Worm (Caenorhabditis elegans) whole organism, L3 larva: ENCODE data around the gene ugt-11.

Experiments
- ZK546.5 ChIP-seq: sonication (generic microtip); optimal IDR thresholded peaks from 2 replicates; lab custom pipeline; 2017; ENCODE audit warnings: missing biosample characterization, missing genetic modification characterization
- aly-2 ChIP-seq: fragments of 150-350 bp; optimal IDR thresholded peaks from 2 replicates; lab custom pipeline; 2014; ENCODE audit warnings: missing biosample characterization, missing genetic modification characterization
- ceh-28 ChIP-seq: fragments of 150-350 bp; optimal IDR thresholded peaks from 2 replicates; lab custom pipeline; 2014; ENCODE audit warnings: missing biosample characterization, missing genetic modification reagents, missing genetic modification characterization
- ceh-82 ChIP-seq: fragments of 150-350 bp; optimal IDR thresholded peaks from 2 replicates; lab custom pipeline; 2014; ENCODE audit warnings: missing biosample characterization, missing genetic modification characterization
- daf-12 ChIP-seq: fragments of 150-350 bp; optimal IDR thresholded peaks from 2 replicates; lab custom pipeline; 2014; ENCODE audit warnings: missing biosample characterization, missing genetic modification reagents, missing genetic modification characterization
- egl-27 ChIP-seq: sonication (generic microtip); optimal IDR thresholded peaks from 4 replicates; lab custom pipeline; 2017; ENCODE audit warnings: missing biosample characterization, missing genetic modification reagents, missing genetic modification characterization
- elt-1 ChIP-seq: fragments of 150-350 bp; optimal IDR thresholded peaks from 2 replicates; lab custom pipeline; 2014; ENCODE audit warnings: missing biosample characterization, missing genetic modification characterization
- elt-3 ChIP-seq, 3 experiments: fragments of 150-350 bp in 1 of 3; sonication (generic microtip) in 2 of 3; optimal IDR thresholded peaks; 2 replicates in 2 of 3; 4 replicates in 1 of 3; lab custom pipeline; 2014 to 2017; ENCODE audit warnings: missing biosample characterization in 3 of 3, missing genetic modification characterization in 3 of 3
- lin-39 ChIP-seq: fragments of 150-350 bp; optimal IDR thresholded peaks from 2 replicates; lab custom pipeline; 2018; ENCODE audit warnings: missing biosample characterization, missing genetic modification reagents, missing genetic modification characterization
- nfya-1 ChIP-seq: sonication (generic microtip); optimal IDR thresholded peaks from 2 replicates; lab custom pipeline; 2017; ENCODE audit warnings: missing genetic modification characterization, mild to moderate bottlenecking, missing compliant biosample characterization, antibody characterized with exemption, moderate library complexity; ENCODE audit not compliant: insufficient read depth
- nhr-237 ChIP-seq: fragments of 150-350 bp; optimal IDR thresholded peaks from 2 replicates; lab custom pipeline; 2014; ENCODE audit warnings: missing biosample characterization, missing genetic modification characterization
- nhr-67 ChIP-seq: fragments of 150-350 bp; optimal IDR thresholded peaks from 2 replicates; lab custom pipeline; 2014; ENCODE audit warnings: missing biosample characterization, missing genetic modification characterization
- skn-1 ChIP-seq: fragments of 150-350 bp; optimal IDR thresholded peaks from 2 replicates; lab custom pipeline; 2014; ENCODE audit warnings: missing biosample characterization, missing genetic modification characterization
- ztf-11 ChIP-seq: fragments of 150-350 bp; optimal IDR thresholded peaks from 2 replicates; lab custom pipeline; 2014; ENCODE audit warnings: missing biosample characterization, missing genetic modification characterization

DNA sequence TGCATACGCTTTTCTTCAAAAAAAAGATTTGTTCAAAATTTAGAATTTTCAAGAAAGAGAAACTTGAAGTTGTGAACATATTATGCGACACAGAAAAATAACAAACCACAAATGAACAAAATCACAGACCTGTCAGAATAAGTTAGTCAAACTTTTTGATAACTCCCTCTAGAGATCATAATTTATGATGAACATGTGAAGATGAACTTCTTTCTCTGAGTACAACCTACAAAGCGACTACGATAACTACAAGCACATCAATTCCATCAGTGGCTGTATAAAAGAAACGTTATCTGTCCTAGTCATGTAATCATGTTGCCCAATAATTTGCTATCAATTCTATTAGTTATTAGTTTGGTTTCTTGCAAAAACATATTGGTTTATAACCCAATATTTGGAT is 873 bp upstream of the ugt-11 start, which contains the start of gene ugt-9:
- TF ChIP-seq ztf-11 (tag; lab: Kevin White, UChicago): no peak
- TF ChIP-seq lin-39 (tag; lab: Kevin White, UChicago): no peak
- no peak for TF ChIP-seq nhr-237
- no peak for TF ChIP-seq nfya-1
- TF ChIP-seq ZK546.5: no peak
- no peak for TF ChIP-seq ceh-82
- TF ChIP-seq ceh-28: no peak
- TF ChIP-seq elt-3 (tag; optimal IDR thresholded peaks at IDR 0.05; lab: Kevin White, UChicago): no peak
- TF ChIP-seq aly-2 (tag; lab: Kevin White, UChicago): no peak
- TF ChIP-seq skn-1 (tag; lab: Kevin White, UChicago): no peak
- TF ChIP-seq elt-1 (tag; lab: Kevin White, UChicago): no peak
- TF ChIP-seq egl-27 (tag; lab: Kevin White, UChicago): no peak
- no peak for TF ChIP-seq daf-12 (tag; lab: Kevin White, UChicago)
- TF ChIP-seq nhr-67 (tag; lab: Kevin White, UChicago): no peak
